Fruit fly (Drosophila melanogaster): ENCODE measurements around the gene pigeon.

pigeon gene

dm6 chr2L:19190195-19190594 is 4.4 kb downstream of the pigeon start, which contains the start of gene drl (continued):
- TF ChIP-seq Ravus (GFP tag; IDR thresholded peaks at IDR 0.05) (no peak), sug (tag; optimal IDR thresholded peaks at IDR 0.05) (peak; percentile 15), TFAM (GFP tag; optimal IDR thresholded peaks at IDR 0.05) (no peak), NFAT (GFP tag; IDR thresholded peaks at IDR 0.05) (0 out of 2 replicates have a peak, but pooled peaks have one; percentile 34), fd3F (GFP tag; optimal IDR thresholded peaks at IDR 0.05) (no peak), slp2 (GFP tag; optimal IDR thresholded peaks at IDR 0.05) (no peak), Jarid2 (GFP tag; optimal IDR thresholded peaks at IDR 0.05) (peak; percentile 99), D19B (GFP tag; optimal IDR thresholded peaks at IDR 0.05) (no peak), peb (GFP tag; IDR thresholded peaks at IDR 0.05) (no peak), jumu (GFP tag; optimal IDR thresholded peaks at IDR 0.05) (no peak), CG4730 (GFP tag; IDR thresholded peaks at IDR 0.05) (no peak), Stat92E (GFP tag; optimal IDR thresholded peaks at IDR 0.05) (peak in 1 of 3 experiments; percentile 31), CG5180 (GFP tag; optimal IDR thresholded peaks at IDR 0.05) (peak; percentile 99), CG33213 (GFP tag; optimal IDR thresholded peaks at IDR 0.05) (no peak), ewg (GFP tag; optimal IDR thresholded peaks at IDR 0.05) (no peak), pan (optimal IDR thresholded peaks at IDR 0.05) (no peak), pan (GFP tag; optimal IDR thresholded peaks at IDR 0.05 in 1 of 2, IDR thresholded peaks at IDR 0.05 in 1 of 2) (no peak), sd (tag; optimal IDR thresholded peaks at IDR 0.05) (no peak), sima (GFP tag; optimal IDR thresholded peaks at IDR 0.05) (no peak), Six4 (GFP tag; optimal IDR thresholded peaks at IDR 0.05) (peak; percentile 12), CG3065 (GFP tag; optimal IDR thresholded peaks at IDR 0.05) (no peak), luna (GFP tag; optimal IDR thresholded peaks at IDR 0.05) (no peak), z (GFP tag; IDR thresholded peaks at IDR 0.05) (no peak), CG17328 (GFP tag; IDR thresholded peaks at IDR 0.05) (no peak), CG10267 (tag; optimal IDR thresholded peaks at IDR 0.05) (peak; percentile 30), CG8281 (tag; optimal IDR thresholded peaks at IDR 0.05) (no peak), lilli (GFP tag; optimal IDR thresholded peaks at IDR 0.05) (peak; percentile 4), CG15479 (GFP tag; optimal IDR thresholded peaks at IDR 0.05) (no peak), mirr (GFP tag; optimal IDR thresholded peaks at IDR 0.05) (peak; percentile 55), CG42726 (GFP tag; IDR thresholded peaks at IDR 0.05; ENCODE audit: partially characterized antibody) (peak; percentile 84), pita (GFP tag; optimal IDR thresholded peaks at IDR 0.05) (no peak), sna (GFP tag; IDR thresholded peaks at IDR 0.05; ENCODE audit: partially characterized antibody) (0 out of 2 replicates have a peak, but pooled peaks have one; percentile 41), CG7271 (tag; optimal IDR thresholded peaks at IDR 0.05) (peak; percentile 34), HLH3B (GFP tag; IDR thresholded peaks at IDR 0.05) (no peak), ash1 (GFP tag; optimal IDR thresholded peaks at IDR 0.05) (peak; percentile 72), CG17186 (GFP tag; optimal IDR thresholded peaks at IDR 0.05) (no peak), CG12744 (GFP tag; optimal IDR thresholded peaks at IDR 0.05) (peak; percentile 5), CG15696 (tag; optimal IDR thresholded peaks at IDR 0.05) (no peak), CG5245 (GFP tag; optimal IDR thresholded peaks at IDR 0.05) (no peak), dysf (GFP tag; IDR thresholded peaks at IDR 0.05) (no peak), eve (GFP tag; optimal IDR thresholded peaks at IDR 0.05) (no peak), twi (tag; optimal IDR thresholded peaks at IDR 0.05) (peak; percentile 22), so (GFP tag; IDR thresholded peaks at IDR 0.05) (peak; percentile 38; the same call in 1 of the 3 replicates), Lpt (GFP tag; optimal IDR thresholded peaks at IDR 0.05) (no peak), ab (GFP tag; optimal IDR thresholded peaks at IDR 0.05) (no peak), Trl (optimal IDR thresholded peaks at IDR 0.05) (no peak), Trl (GFP tag; optimal IDR thresholded peaks at IDR 0.05) (no peak), CG11456 (GFP tag; IDR thresholded peaks at IDR 0.05) (no peak), Sox100B (GFP tag; optimal IDR thresholded peaks at IDR 0.05) (no peak), CG4424 (GFP tag; optimal IDR thresholded peaks at IDR 0.05) (peak; percentile 21), CG15269 (tag; optimal IDR thresholded peaks at IDR 0.05) (no peak), ac (GFP tag; optimal IDR thresholded peaks at IDR 0.05) (no peak)
